Fruit fly (Drosophila melanogaster): ENCODE results near the gene fan.

dm6 chr3L:8153206-8153996 lies 44.5 kb downstream of the fan start:
- TF ChIP-seq CG9948 (tag; optimal IDR thresholded peaks at IDR 0.05), result peak; percentile 66
- TF ChIP-seq rn (GFP tag; IDR thresholded peaks at IDR 0.05), result peak; percentile 89
- peak; percentile 69 for TF ChIP-seq CG8159 (tag; optimal IDR thresholded peaks at IDR 0.05)
- peak; percentile 72 for TF ChIP-seq Pif1A (GFP tag; optimal IDR thresholded peaks at IDR 0.05)
- TF ChIP-seq CG13204 (GFP tag; optimal IDR thresholded peaks at IDR 0.05), result no peak
- peak; percentile 87 for TF ChIP-seq EcR (GFP tag; optimal IDR thresholded peaks at IDR 0.05)
- TF ChIP-seq Pif1B (GFP tag; optimal IDR thresholded peaks at IDR 0.05), result peak; percentile 59
- no peak for TF ChIP-seq gl (tag; optimal IDR thresholded peaks at IDR 0.05)
- TF ChIP-seq fd96Ca (GFP tag; IDR thresholded peaks at IDR 0.05), result peak; percentile 96
- peak; percentile 85 for TF ChIP-seq CG10348 (GFP tag; IDR thresholded peaks at IDR 0.05)
- TF ChIP-seq CG34367 (tag; optimal IDR thresholded peaks at IDR 0.05), result peak; percentile 58
- TF ChIP-seq CG15710 (tag; optimal IDR thresholded peaks at IDR 0.05), result peak; percentile 49
